Fruit fly (Drosophila melanogaster) whole organism, wandering third instar larva: Measurements from ENCODE around the gene CG13247.

Source experiments
- Abd-B ChIP-seq: fragments of >200 bp; optimal IDR thresholded peaks from 2 replicates; lab custom pipeline; 2017; ENCODE audit warnings: missing biosample characterization, missing genetic modification characterization
- CG32264 ChIP-seq: fragments of 200-800 bp; sonication (Bioruptor generic); optimal IDR thresholded peaks from 2 replicates; lab custom pipeline; 2016; ENCODE audit warnings: missing biosample characterization, missing genetic modification characterization
- CG9705 ChIP-seq: fragments of 200-800 bp; sonication (Bioruptor generic); optimal IDR thresholded peaks from 2 replicates; lab custom pipeline; 2018; ENCODE audit warnings: missing biosample characterization, mild to moderate bottlenecking, missing genetic modification characterization
- CrebA ChIP-seq: fragments of 200-800 bp; sonication (Bioruptor generic); optimal IDR thresholded peaks from 2 replicates; lab custom pipeline; 2016; ENCODE audit warnings: missing biosample characterization, mild to moderate bottlenecking, missing genetic modification characterization, borderline replicate concordance
- Dif ChIP-seq: fragments of 200-275, 200-300 bp; sonication (Bioruptor generic); optimal IDR thresholded peaks from 2 replicates; lab custom pipeline; 2018; ENCODE audit warnings: missing biosample characterization, missing genetic modification characterization; ENCODE audit not compliant: partially characterized antibody
- GATAd ChIP-seq: sonication (Bioruptor generic); optimal IDR thresholded peaks from 2 replicates; lab custom pipeline; 2016; ENCODE audit warnings: missing biosample characterization, missing genetic modification characterization
- HLH106 ChIP-seq: fragments of 200-800 bp; optimal IDR thresholded peaks from 3 replicates; lab custom pipeline; 2019; ENCODE audit warnings: missing biosample characterization, mild to moderate bottlenecking, missing genetic modification characterization, moderate library complexity
- Hnf4 ChIP-seq: fragments of 200-800 bp; sonication (Bioruptor generic); optimal IDR thresholded peaks from 2 replicates; lab custom pipeline; 2016; ENCODE audit warnings: missing biosample characterization, mild to moderate bottlenecking, missing genetic modification characterization
- Hr78 ChIP-seq: fragments of >200 bp; optimal IDR thresholded peaks from 2 replicates; lab custom pipeline; 2017; ENCODE audit warnings: missing biosample characterization, missing genetic modification characterization
- Hr83 ChIP-seq: fragments of 200-300 bp; sonication (Bioruptor generic); optimal IDR thresholded peaks from 2 replicates; lab custom pipeline; 2016; ENCODE audit warnings: missing biosample characterization, mild to moderate bottlenecking, missing genetic modification characterization, moderate library complexity; ENCODE audit not compliant: poor library complexity, severe bottlenecking
- Jra ChIP-seq: sonication (Bioruptor generic); optimal IDR thresholded peaks from 2 replicates; lab custom pipeline; 2016; ENCODE audit warnings: missing biosample characterization, missing genetic modification characterization
- Mio ChIP-seq: sonication (Bioruptor generic); optimal IDR thresholded peaks from 2 replicates; lab custom pipeline; 2016; ENCODE audit warnings: missing biosample characterization, missing genetic modification characterization
- N ChIP-seq: fragments of >200 bp; optimal IDR thresholded peaks from 2 replicates; lab custom pipeline; 2018; ENCODE audit warnings: missing biosample characterization, missing external identifiers, missing genetic modification characterization
- OdsH ChIP-seq: fragments of 200-800 bp; sonication (Bioruptor generic); optimal IDR thresholded peaks from 2 replicates; lab custom pipeline; 2016; ENCODE audit warnings: missing biosample characterization, mild to moderate bottlenecking, missing genetic modification characterization
- Rel ChIP-seq, 2 experiments: fragments of 200-800 bp; sonication (Bioruptor generic) in 1 of 2; optimal IDR thresholded peaks; 2 replicates in 1 of 2; 3 replicates in 1 of 2; lab custom pipeline; 2016 to 2019; ENCODE audit warnings: mild to moderate bottlenecking in 2 of 2, missing biosample characterization in 2 of 2, missing genetic modification characterization in 2 of 2, moderate library complexity in 1 of 2
- Sp1 ChIP-seq: fragments of 200-800 bp; sonication (Bioruptor generic); optimal IDR thresholded peaks from 3 replicates; lab custom pipeline; 2019; ENCODE audit warnings: missing biosample characterization, mild to moderate bottlenecking, missing genetic modification characterization, moderate library complexity
- Vsx2 ChIP-seq: fragments of 200-300, 225-300 bp; sonication (Bioruptor generic); optimal IDR thresholded peaks from 2 replicates; lab custom pipeline; 2018; ENCODE audit warnings: missing biosample characterization, missing genetic modification characterization; ENCODE audit not compliant: partially characterized antibody
- br ChIP-seq: fragments of 200-800 bp; sonication (Bioruptor generic); optimal IDR thresholded peaks from 2 replicates; lab custom pipeline; 2016; ENCODE audit warnings: missing biosample characterization, missing genetic modification characterization
- dmrt93B ChIP-seq: fragments of 200-800 bp; sonication (Bioruptor generic); optimal IDR thresholded peaks from 2 replicates; lab custom pipeline; 2018; ENCODE audit warnings: missing biosample characterization, mild to moderate bottlenecking, missing genetic modification characterization
- dsf ChIP-seq: sonication (Bioruptor generic); optimal IDR thresholded peaks from 2 replicates; lab custom pipeline; 2016; ENCODE audit warnings: missing biosample characterization, missing genetic modification characterization, borderline replicate concordance
- ey ChIP-seq: fragments of 200-800 bp; sonication (Bioruptor generic); optimal IDR thresholded peaks from 2 replicates; lab custom pipeline; 2016; ENCODE audit warnings: missing biosample characterization, missing genetic modification characterization
- foxo ChIP-seq, 2 experiments: fragments of 200-800 bp; sonication (Bioruptor generic); optimal IDR thresholded peaks; 2 replicates in 1 of 2; 3 replicates in 1 of 2; lab custom pipeline; 2016 to 2017; ENCODE audit warnings: missing biosample characterization in 2 of 2, missing genetic modification characterization in 2 of 2
- fru ChIP-seq: fragments of 200-800 bp; sonication (Bioruptor generic); optimal IDR thresholded peaks from 3 replicates; lab custom pipeline; 2016; ENCODE audit warnings: missing biosample characterization, mild to moderate bottlenecking, missing genetic modification characterization
- h ChIP-seq: fragments of 200-800 bp; sonication (Bioruptor generic); optimal IDR thresholded peaks from 3 replicates; lab custom pipeline; 2016; ENCODE audit warnings: missing biosample characterization, mild to moderate bottlenecking, missing genetic modification characterization
- jim ChIP-seq: fragments of 175-275, 200-325 bp; sonication (Bioruptor generic); optimal IDR thresholded peaks from 2 replicates; lab custom pipeline; 2016; ENCODE audit warnings: missing biosample characterization, mild to moderate bottlenecking, missing genetic modification characterization
- lola ChIP-seq: fragments of >200 bp; optimal IDR thresholded peaks from 2 replicates; lab custom pipeline; 2017; ENCODE audit warnings: missing biosample characterization, missing genetic modification characterization
- psq ChIP-seq: fragments of 200-800 bp; sonication (Bioruptor generic); optimal IDR thresholded peaks from 3 replicates; lab custom pipeline; 2017; ENCODE audit warnings: missing biosample characterization, mild to moderate bottlenecking, missing genetic modification characterization, moderate library complexity
- rgr ChIP-seq: fragments of 200-800 bp; sonication (Bioruptor generic); optimal IDR thresholded peaks from 3 replicates; lab custom pipeline; 2016; ENCODE audit warnings: missing biosample characterization, mild to moderate bottlenecking, missing genetic modification characterization
- sage ChIP-seq: fragments of 200-800 bp; sonication (Bioruptor generic); optimal IDR thresholded peaks from 2 replicates; lab custom pipeline; 2016; ENCODE audit warnings: missing biosample characterization, mild to moderate bottlenecking, missing genetic modification characterization
- sv ChIP-seq: fragments of 200-800 bp; sonication (Bioruptor generic); optimal IDR thresholded peaks from 3 replicates; lab custom pipeline; 2016; ENCODE audit warnings: missing biosample characterization, missing genetic modification characterization
- tai ChIP-seq: sonication (Bioruptor generic); optimal IDR thresholded peaks from 2 replicates; lab custom pipeline; 2016; ENCODE audit warnings: missing biosample characterization, missing genetic modification characterization
- usp ChIP-seq: fragments of >200 bp; optimal IDR thresholded peaks from 2 replicates; lab custom pipeline; 2017; ENCODE audit warnings: missing biosample characterization, missing genetic modification characterization
- woc ChIP-seq: sonication (Bioruptor generic); optimal IDR thresholded peaks from 2 replicates; lab custom pipeline; 2016; ENCODE audit warnings: missing biosample characterization, mild to moderate bottlenecking, missing genetic modification characterization

The CG13247 gene

DNA sequence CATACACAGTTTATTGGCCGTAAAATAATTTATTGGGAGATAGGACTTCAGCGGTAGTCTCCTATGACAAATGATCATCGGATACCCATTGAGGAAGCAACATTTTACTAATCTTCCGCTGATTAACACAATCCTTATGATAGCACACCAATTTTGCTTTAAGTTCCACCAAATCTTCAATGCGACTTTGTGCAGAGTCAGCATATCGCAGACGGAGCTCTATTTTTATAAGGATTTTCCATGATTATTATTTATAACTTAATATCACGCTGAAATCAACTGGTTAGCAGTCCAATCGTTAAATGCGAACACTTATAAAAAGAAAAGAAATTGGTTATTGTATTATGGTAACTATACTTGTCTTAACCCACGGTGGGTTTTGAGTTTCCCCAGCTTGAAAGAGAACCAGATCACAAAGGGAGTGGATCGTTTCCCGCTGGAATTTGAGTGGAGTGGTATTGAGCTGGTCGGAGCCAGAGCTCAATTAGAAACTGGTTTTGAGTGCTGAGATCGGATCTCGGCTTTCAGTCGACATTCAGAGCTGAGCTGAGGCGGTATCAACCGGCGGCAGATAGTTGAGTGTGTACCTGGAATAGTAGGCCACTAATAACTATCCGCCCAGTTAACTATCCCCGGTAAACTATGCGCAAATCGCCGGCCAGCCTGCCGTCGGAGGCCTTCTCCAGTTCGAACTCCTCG lies 3.3 kb upstream of the CG13247 start, which contains the start of the genes Toll-9 and in:
TSS of gene Toll-9 (minus strand) at position 51 of the 699 bp plus-strand sequence.
TSS of gene in (plus strand) at position 525 of the 699 bp plus-strand sequence.
- TF ChIP-seq Vsx2 (GFP tag; lab: Kevin White, UChicago), result no peak
- TF ChIP-seq Dif, result peak; percentile 40
- TF ChIP-seq Abd-B (GFP tag; lab: Kevin White, UChicago), result no peak

DNA sequence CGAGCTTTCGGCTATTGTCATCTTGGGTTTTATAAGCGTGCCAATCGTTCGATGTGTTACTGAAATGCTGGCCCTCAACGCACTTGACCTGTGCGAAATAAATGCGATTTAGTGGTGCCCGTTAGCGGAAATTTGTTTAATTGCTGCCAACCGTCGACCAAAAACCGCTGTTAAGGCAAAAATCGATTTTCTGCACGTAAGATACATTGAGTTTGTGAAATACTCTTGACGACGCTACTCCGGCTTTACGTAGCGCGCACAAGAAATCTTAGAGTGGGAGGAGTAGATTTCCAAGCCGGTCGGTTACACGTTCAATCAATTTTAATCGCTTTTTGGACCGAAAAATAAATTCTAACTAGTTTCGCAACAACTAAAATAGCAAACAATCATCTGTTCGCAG lies 5.4 kb downstream of the CG13247 start:
- no peak for TF ChIP-seq rgr (GFP tag; lab: Kevin White, UChicago)
- TF ChIP-seq Hr78 (GFP tag; lab: Kevin White, UChicago), result no peak
- no peak for TF ChIP-seq CrebA (GFP tag; lab: Kevin White, UChicago)
- TF ChIP-seq lola (GFP tag; lab: Kevin White, UChicago), result no peak
- TF ChIP-seq Vsx2 (GFP tag; lab: Kevin White, UChicago), result no peak
- TF ChIP-seq usp, result no peak
- TF ChIP-seq tai (GFP tag; lab: Kevin White, UChicago), result no peak
- no peak for TF ChIP-seq Abd-B (GFP tag; lab: Kevin White, UChicago)
- no peak for TF ChIP-seq dsf
- TF ChIP-seq Sp1, result no peak
- TF ChIP-seq Mio (GFP tag; lab: Kevin White, UChicago), result no peak
- TF ChIP-seq, all 38 proteins: peak for 0

DNA sequence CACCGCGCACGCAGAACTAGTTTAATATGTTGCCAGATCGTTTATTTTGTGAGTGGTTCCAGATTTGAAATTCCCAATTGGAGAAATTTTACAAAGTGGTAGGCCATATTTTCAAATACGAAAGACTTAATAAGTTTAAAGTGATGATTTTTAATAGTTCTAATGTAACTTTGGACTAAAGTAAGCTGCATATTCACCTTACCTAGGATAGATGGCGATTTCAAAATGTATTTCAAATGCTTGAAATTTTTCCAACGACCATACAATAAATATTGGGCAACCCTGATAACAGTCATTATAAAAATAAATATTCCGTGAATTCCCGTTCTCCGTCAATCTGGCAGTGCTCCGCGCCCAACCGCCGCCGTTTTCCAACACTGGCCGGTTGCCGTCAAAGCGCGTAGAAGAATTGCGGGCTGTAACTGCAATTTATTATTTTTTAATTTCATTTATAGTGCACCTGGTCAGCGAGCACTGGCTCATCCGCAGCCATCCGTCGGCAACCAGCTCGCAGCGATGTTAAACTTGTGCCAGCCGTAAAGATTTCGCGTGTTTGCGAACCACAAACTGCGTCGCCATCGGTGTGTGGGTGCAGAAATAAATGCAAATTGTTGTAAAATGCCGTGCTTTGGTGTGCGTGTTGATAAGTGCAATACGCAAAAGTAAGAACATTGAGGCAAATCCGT lies 5.9 kb downstream of the CG13247 start, which contains the start of the genes Ide and RhoBTB:
TSS of gene Ide (minus strand) at position 19 of the 686 bp plus-strand sequence.
TSS of gene RhoBTB (plus strand) at position 365 of the 686 bp plus-strand sequence.
- TF ChIP-seq woc (peak; percentile 83), fru (GFP tag; lab: Kevin White, UChicago) (peak; percentile 84), sage (GFP tag; lab: Kevin White, UChicago) (no peak), ey (GFP tag; lab: Kevin White, UChicago) (peak; percentile 86), Abd-B (GFP tag; lab: Kevin White, UChicago) (no peak), sv (GFP tag; lab: Kevin White, UChicago) (peak; percentile 86), h (GFP tag; lab: Kevin White, UChicago) (peak; percentile 83), foxo (GFP tag; optimal IDR thresholded peaks at IDR 0.05; lab: Kevin White, UChicago) (peak; percentile 26 to 89), CG32264 (peak; percentile 25), Vsx2 (GFP tag; lab: Kevin White, UChicago) (no peak), OdsH (GFP tag; lab: Kevin White, UChicago) (peak; percentile 58), jim (GFP tag; lab: Kevin White, UChicago) (no peak), GATAd (GFP tag; lab: Kevin White, UChicago) (peak; percentile 33), psq (GFP tag; lab: Kevin White, UChicago) (peak; percentile 69), N (no peak), Hnf4 (GFP tag; lab: Kevin White, UChicago) (peak; percentile 66), CG9705 (peak; percentile 86), br (GFP tag; lab: Kevin White, UChicago) (peak; percentile 81), HLH106 (tag; lab: Kevin White, UChicago) (peak; percentile 91), Sp1 (peak; percentile 77), Hr83 (GFP tag; lab: Kevin White, UChicago) (peak; percentile 37), dmrt93B (peak; percentile 66), lola (GFP tag; lab: Kevin White, UChicago) (no peak), Rel (GFP tag; optimal IDR thresholded peaks at IDR 0.05; lab: Kevin White, UChicago) (no peak), Rel (tag; optimal IDR thresholded peaks at IDR 0.05; lab: Kevin White, UChicago) (peak; percentile 98), rgr (GFP tag; lab: Kevin White, UChicago) (peak; percentile 83), Dif (no peak), Jra (no peak), dsf (no peak), Hr78 (GFP tag; lab: Kevin White, UChicago) (no peak)
